Worm (Caenorhabditis elegans): ENCODE measurements around the gene ell-1.

The ell-1 gene

DNA sequence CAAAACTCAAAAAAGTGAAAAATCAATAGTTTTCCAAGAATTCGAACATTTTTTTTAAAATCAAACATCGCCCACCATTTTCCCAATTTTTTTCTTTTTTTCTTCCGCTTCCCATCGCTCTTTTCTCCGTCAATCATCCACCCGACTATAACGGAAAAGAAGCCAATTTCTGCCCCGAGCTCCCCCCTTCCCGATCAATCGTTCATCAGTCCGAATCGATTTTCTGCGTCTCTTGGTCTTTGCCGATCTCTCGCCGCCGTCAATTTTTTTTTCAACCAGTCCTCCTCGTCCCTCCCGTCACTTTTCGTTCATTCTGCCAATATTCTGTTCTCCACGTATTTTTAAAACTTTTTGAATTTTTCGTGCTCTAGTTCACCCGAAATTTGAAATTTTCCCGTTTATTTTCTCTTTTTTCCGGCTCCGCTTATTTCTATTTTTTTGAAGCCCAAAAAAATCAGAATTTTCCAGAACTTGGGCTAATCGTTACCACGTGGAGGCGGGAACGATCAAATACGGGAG is at the start of gene ell-1:
Gene ell-1, plus strand, starts transcription at position 469 of the 519 bp plus-strand sequence.
- TF ChIP-seq C17E4.6 (GFP tag; IDR thresholded peaks at IDR 0.05) (no peak), snpc-4 (GFP tag; optimal IDR thresholded peaks at IDR 0.05) (no peak), snpc-4 (tag; optimal IDR thresholded peaks at IDR 0.05) (no peak), F49E8.2 (tag; optimal IDR thresholded peaks at IDR 0.05; ENCODE audit: insufficient read depth) (no peak), athp-1 (tag; optimal IDR thresholded peaks at IDR 0.05) (no peak), lin-26 (GFP tag; IDR thresholded peaks at IDR 0.05) (no peak), rcor-1 (GFP tag; IDR thresholded peaks at IDR 0.05) (no peak), ZK185.1 (tag; optimal IDR thresholded peaks at IDR 0.05; ENCODE audit: poor library complexity, severe bottlenecking) (no peak), T07F8.4 (tag; optimal IDR thresholded peaks at IDR 0.05) (no peak), ztf-25 (GFP tag; IDR thresholded peaks at IDR 0.05) (no peak), F55B11.4 (tag; optimal IDR thresholded peaks at IDR 0.05; ENCODE audit: borderline replicate concordance, insufficient read depth) (no peak), F23B12.7 (tag; optimal IDR thresholded peaks at IDR 0.05; ENCODE audit: insufficient read depth) (no peak), B0261.1 (tag; optimal IDR thresholded peaks at IDR 0.05) (no peak), K12H6.12 (tag; optimal IDR thresholded peaks at IDR 0.05) (no peak), akir-1 (GFP tag; optimal IDR thresholded peaks at IDR 0.05) (no peak), T26A5.8 (tag; optimal IDR thresholded peaks at IDR 0.05) (no peak), Y67H2A.10 (GFP tag; conservative IDR thresholded peaks at IDR 0.05) (no peak), rpc-1 (optimal IDR thresholded peaks at IDR 0.05) (no peak), rpc-1 (tag; optimal IDR thresholded peaks at IDR 0.05) (no peak), zfh-2 (GFP tag; conservative IDR thresholded peaks at IDR 0.05) (peak; percentile 61; the same call in 1 of the 2 replicates), K11D2.4 (GFP tag; IDR thresholded peaks at IDR 0.05) (no peak), hrde-1 (tag; optimal IDR thresholded peaks at IDR 0.05; ENCODE audit: borderline replicate concordance) (no peak), dox-1 (GFP tag; IDR thresholded peaks at IDR 0.05) (no peak; the same call in 1 of the 2 replicates), tbp1 (GFP tag; optimal IDR thresholded peaks at IDR 0.05) (no peak), mes-4 (tag; optimal IDR thresholded peaks at IDR 0.05) (no peak), attf-5 (GFP tag; optimal IDR thresholded peaks at IDR 0.05) (peak; percentile 36), lin-40 (tag; optimal IDR thresholded peaks at IDR 0.05) (no peak), snpc-3.4 (tag; optimal IDR thresholded peaks at IDR 0.05) (no peak), sea-2 (GFP tag; IDR thresholded peaks at IDR 0.05) (no peak), nhr-80 (tag; optimal IDR thresholded peaks at IDR 0.05) (peak; percentile 96), fkh-3 (tag; optimal IDR thresholded peaks at IDR 0.05) (no peak), F39B2.1 (GFP tag; IDR thresholded peaks at IDR 0.05) (no peak), let-607 (tag; optimal IDR thresholded peaks at IDR 0.05) (peak in 1 of 2 experiments; percentile 51), zim-3 (tag; optimal IDR thresholded peaks at IDR 0.05) (no peak), sdz-38 (tag; optimal IDR thresholded peaks at IDR 0.05) (no peak), ztf-3 (GFP tag; optimal IDR thresholded peaks at IDR 0.05) (no peak), ceh-79 (tag; optimal IDR thresholded peaks at IDR 0.05) (no peak), cebp-2 (GFP tag; IDR thresholded peaks at IDR 0.05) (no peak), nhr-120 (GFP tag; IDR thresholded peaks at IDR 0.05) (no peak), atf-7 (tag; optimal IDR thresholded peaks at IDR 0.05) (no peak), attf-6 (GFP tag; IDR thresholded peaks at IDR 0.05) (no peak), Y56A3A.18 (GFP tag; IDR thresholded peaks at IDR 0.05) (no peak), tlf-1 (GFP tag; optimal IDR thresholded peaks at IDR 0.05) (no peak), F22D6.2 (tag; optimal IDR thresholded peaks at IDR 0.05) (no peak), hmg-1.2 (GFP tag; IDR thresholded peaks at IDR 0.05) (peak; percentile 29; the same call in 1 of the 2 replicates)
